Worm (Caenorhabditis elegans): ENCODE results near the gene nft-1.

- no peak for TF ChIP-seq elt-3 (tag; optimal IDR thresholded peaks at IDR 0.05)
- no peak for TF ChIP-seq nhr-77 (tag; optimal IDR thresholded peaks at IDR 0.05)
- TF ChIP-seq fkh-10 (GFP tag; optimal IDR thresholded peaks at IDR 0.05) = no peak
- no peak for TF ChIP-seq unc-62 (GFP tag; optimal IDR thresholded peaks at IDR 0.05)
- no peak for TF ChIP-seq ceh-82 (tag; optimal IDR thresholded peaks at IDR 0.05)
- TF ChIP-seq swsn-7 (tag; optimal IDR thresholded peaks at IDR 0.05) = no peak
- no peak for TF ChIP-seq ceh-90 (tag; optimal IDR thresholded peaks at IDR 0.05)
- no peak for TF ChIP-seq unc-86 (tag; optimal IDR thresholded peaks at IDR 0.05)
- TF ChIP-seq grh-1 (GFP tag; IDR thresholded peaks at IDR 0.05) = no peak
- TF ChIP-seq alr-1 (tag; optimal IDR thresholded peaks at IDR 0.05; ENCODE audit: borderline replicate concordance) = no peak
- TF ChIP-seq fos-1 (tag; optimal IDR thresholded peaks at IDR 0.05) = no peak
- TF ChIP-seq nhr-47 (tag; optimal IDR thresholded peaks at IDR 0.05) = no peak
- no peak for TF ChIP-seq sox-4 (tag; optimal IDR thresholded peaks at IDR 0.05)
- TF ChIP-seq egl-27 (tag; optimal IDR thresholded peaks at IDR 0.05) = no peak
These were observed 20.9 kb upstream of the nft-1 start for ce11 chrIII:11902782-11903181.
